Worm (Caenorhabditis elegans): ENCODE data around the gene F57A8.6.

ce11 chrV:10084864-10085263, 11.2 kb upstream of the F57A8.6 start, which contains the start of gene R04B5.6:
- no peak for TF ChIP-seq blmp-1 (tag; optimal IDR thresholded peaks at IDR 0.05; ENCODE audit: insufficient read depth)
- no peak for TF ChIP-seq lsy-2 (tag; optimal IDR thresholded peaks at IDR 0.05)
- TF ChIP-seq lin-39 (tag; optimal IDR thresholded peaks at IDR 0.05): no peak
